Worm (Caenorhabditis elegans) whole organism, L1 larva: Measurements from ENCODE around the gene F28B4.3.

ENCODE experiments used
- F16B12.6 ChIP-seq: fragments of 150-350 bp; optimal IDR thresholded peaks from 2 replicates; lab custom pipeline; 2014; ENCODE audit warnings: missing biosample characterization, missing genetic modification characterization
- aly-2 ChIP-seq: fragments of 150-350 bp; optimal IDR thresholded peaks from 2 replicates; lab custom pipeline; 2014; ENCODE audit warnings: missing biosample characterization, missing genetic modification characterization
- ama-1 ChIP-seq: fragments of 150-350 bp; optimal IDR thresholded peaks from 2 replicates; lab custom pipeline; 2014
- ceh-90 ChIP-seq: sonication (generic microtip); optimal IDR thresholded peaks from 2 replicates; lab custom pipeline; 2016; ENCODE audit warnings: missing genetic modification characterization, missing compliant biosample characterization
- egl-27 ChIP-seq, 2 experiments: fragments of 150-350 bp in 1 of 2; sonication (generic microtip); optimal IDR thresholded peaks; 3 replicates each; lab custom pipeline; 2017 to 2018; ENCODE audit warnings: missing biosample characterization in 2 of 2, missing genetic modification characterization in 2 of 2, missing genetic modification reagents in 2 of 2
- lin-13 ChIP-seq: fragments of 150-350 bp; optimal IDR thresholded peaks from 2 replicates; lab custom pipeline; 2014; ENCODE audit warnings: missing biosample characterization, missing genetic modification reagents, missing genetic modification characterization
- nhr-11 ChIP-seq: fragments of 150-350 bp; optimal IDR thresholded peaks from 2 replicates; lab custom pipeline; 2014; ENCODE audit warnings: missing biosample characterization, missing genetic modification characterization
- nhr-237 ChIP-seq: fragments of 150-350 bp; optimal IDR thresholded peaks from 2 replicates; lab custom pipeline; 2014; ENCODE audit warnings: missing biosample characterization, missing genetic modification characterization
- nhr-76 ChIP-seq: sonication (generic microtip); optimal IDR thresholded peaks from 2 replicates; lab custom pipeline; 2017; ENCODE audit warnings: missing biosample characterization, missing genetic modification characterization

ce11 chrX:3244402-3244801, 9.2 kb upstream of the F28B4.3 start:
- TF ChIP-seq egl-27 (tag; optimal IDR thresholded peaks at IDR 0.05; lab: Kevin White, UChicago) (no peak), nhr-237 (tag; lab: Kevin White, UChicago) (no peak), ama-1 (no peak), lin-13 (GFP tag; lab: Kevin White, UChicago) (no peak), nhr-11 (no peak), aly-2 (tag; lab: Kevin White, UChicago) (no peak), F16B12.6 (tag; lab: Kevin White, UChicago) (no peak), nhr-76 (tag; lab: Kevin White, UChicago) (no peak), ceh-90 (no peak)
